Worm (Caenorhabditis elegans): ENCODE data around the gene F19B10.10.

- no peak for TF ChIP-seq unc-62 (GFP tag; optimal IDR thresholded peaks at IDR 0.05)
- TF ChIP-seq mab-5 (tag; optimal IDR thresholded peaks at IDR 0.05), result no peak
- no peak for TF ChIP-seq nhr-12 (tag; optimal IDR thresholded peaks at IDR 0.05)
- TF ChIP-seq lin-32 (GFP tag; optimal IDR thresholded peaks at IDR 0.05), result no peak
- TF ChIP-seq snpc-4 (tag; optimal IDR thresholded peaks at IDR 0.05), result no peak
- TF ChIP-seq unc-39 (tag; optimal IDR thresholded peaks at IDR 0.05), result no peak
- no peak for TF ChIP-seq ces-1 (GFP tag; optimal IDR thresholded peaks at IDR 0.05)
These were observed 43.0 kb upstream of the F19B10.10 start, which contains the start of gene C46E10.1 for ce11 chrII:3724175-3724715.

Data from whole organism, mixed stage, embryonic.